Worm (Caenorhabditis elegans): ENCODE data around the gene unc-41.

- TF ChIP-seq aly-2 (tag; optimal IDR thresholded peaks at IDR 0.05) (no peak), nhr-11 (tag; optimal IDR thresholded peaks at IDR 0.05) (no peak), pha-4 (tag; optimal IDR thresholded peaks at IDR 0.05) (peak; percentile 36), snpc-4 (tag; optimal IDR thresholded peaks at IDR 0.05) (no peak)
These were observed 48.1 kb downstream of the unc-41 start for ce11 chrV:9927954-9928353.
